In genomic region chr2L:18484382-18485050, dm6 we compare ENCODE assay signal across 1 fruit fly cellular context.
TF ChIP-seq lines count a peak whose summit lies in the region.

CG10283 (minus strand) TSS chr2L:18484513.

TF ChIP-seq in whole organism, embryonic, 481 proteins besides CTCF, POLR2A, EP300 and RAD21 (continued from another document):
- TF ChIP-seq dimm (GFP tag; IDR thresholded peaks at IDR 0.05; lab: Robert Waterston, UW) (no peak), mirr (GFP tag; optimal IDR thresholded peaks at IDR 0.05; lab: Kevin White, UChicago) (no peak), CG10959 (GFP tag; IDR thresholded peaks at IDR 0.05; lab: Robert Waterston, UW) (no peak), Adf1 (GFP tag; IDR thresholded peaks at IDR 0.05; lab: Robert Waterston, UW) (no peak), bcd (GFP tag; optimal IDR thresholded peaks at IDR 0.05; lab: Kevin White, UChicago) (no peak), ab (GFP tag; optimal IDR thresholded peaks at IDR 0.05; lab: Kevin White, UChicago) (no peak), MTF-1 (GFP tag; optimal IDR thresholded peaks at IDR 0.05; lab: Kevin White, UChicago; ENCODE audit: borderline replicate concordance) (peak; percentile 13), psq (GFP tag; optimal IDR thresholded peaks at IDR 0.05; lab: Kevin White, UChicago) (peak; percentile 15), CG6175 (GFP tag; IDR thresholded peaks at IDR 0.05; lab: Robert Waterston, UW) (no peak), CG43689 (GFP tag; IDR thresholded peaks at IDR 0.05; lab: Robert Waterston, UW) (no peak), H15 (GFP tag; IDR thresholded peaks at IDR 0.05; lab: Robert Waterston, UW) (no peak), CG2199 (GFP tag; IDR thresholded peaks at IDR 0.05; lab: Robert Waterston, UW) (peak; percentile 96), p53 (GFP tag; optimal IDR thresholded peaks at IDR 0.05; lab: Kevin White, UChicago) (no peak), CG10431 (GFP tag; optimal IDR thresholded peaks at IDR 0.05; lab: Kevin White, UChicago) (no peak), CG10147 (GFP tag; optimal IDR thresholded peaks at IDR 0.05; lab: Kevin White, UChicago) (peak; percentile 3), Gsc (GFP tag; IDR thresholded peaks at IDR 0.05; lab: Robert Waterston, UW) (no peak), CG18262 (tag; optimal IDR thresholded peaks at IDR 0.05; lab: Kevin White, UChicago) (peak; percentile 49), grn (GFP tag; optimal IDR thresholded peaks at IDR 0.05; lab: Kevin White, UChicago) (peak; percentile 13), CG10209 (GFP tag; optimal IDR thresholded peaks at IDR 0.05; lab: Kevin White, UChicago) (peak; percentile 16), HLHmδ (GFP tag; optimal IDR thresholded peaks at IDR 0.05; lab: Kevin White, UChicago) (peak; percentile 92), Hmx (GFP tag; optimal IDR thresholded peaks at IDR 0.05; lab: Kevin White, UChicago) (no peak), z (GFP tag; IDR thresholded peaks at IDR 0.05; lab: Robert Waterston, UW) (peak; percentile 75; the same call in 2 of the 3 replicates), CG15601 (tag; optimal IDR thresholded peaks at IDR 0.05; lab: Kevin White, UChicago) (peak; percentile 30), MBD-R2 (GFP tag; IDR thresholded peaks at IDR 0.05; lab: Robert Waterston, UW) (no peak), gcm2 (GFP tag; optimal IDR thresholded peaks at IDR 0.05; lab: Kevin White, UChicago) (no peak), CG12104 (GFP tag; optimal IDR thresholded peaks at IDR 0.05; lab: Kevin White, UChicago) (peak; percentile 7), CG4282 (GFP tag; optimal IDR thresholded peaks at IDR 0.05; lab: Kevin White, UChicago) (no peak), tll (GFP tag; optimal IDR thresholded peaks at IDR 0.05; lab: Kevin White, UChicago) (no peak), CG10366 (GFP tag; IDR thresholded peaks at IDR 0.05; lab: Robert Waterston, UW) (no peak), CG15269 (tag; optimal IDR thresholded peaks at IDR 0.05; lab: Kevin White, UChicago) (peak; percentile 6), HmgZ (tag; optimal IDR thresholded peaks at IDR 0.05; lab: Kevin White, UChicago) (peak; percentile 7), hbn (GFP tag; IDR thresholded peaks at IDR 0.05; lab: Robert Waterston, UW; ENCODE audit: partially characterized antibody) (0 out of 2 replicates have a peak, but pooled peaks have one; percentile 13), dmrt99B (tag; optimal IDR thresholded peaks at IDR 0.05; lab: Kevin White, UChicago) (peak; percentile 26), da (GFP tag; optimal IDR thresholded peaks at IDR 0.05; lab: Kevin White, UChicago) (no peak), CG4820 (GFP tag; optimal IDR thresholded peaks at IDR 0.05; lab: Kevin White, UChicago) (no peak), wdn (GFP tag; IDR thresholded peaks at IDR 0.05; lab: Robert Waterston, UW) (no peak), CG7271 (tag; optimal IDR thresholded peaks at IDR 0.05; lab: Kevin White, UChicago) (peak; percentile 40), Nf-YA (GFP tag; IDR thresholded peaks at IDR 0.05; lab: Robert Waterston, UW) (no peak), CG14965 (GFP tag; optimal IDR thresholded peaks at IDR 0.05; lab: Kevin White, UChicago; ENCODE audit: borderline replicate concordance) (no peak), ac (GFP tag; optimal IDR thresholded peaks at IDR 0.05; lab: Kevin White, UChicago) (no peak), tx (GFP tag; optimal IDR thresholded peaks at IDR 0.05; lab: Kevin White, UChicago) (no peak), CG9797 (GFP tag; optimal IDR thresholded peaks at IDR 0.05; lab: Kevin White, UChicago) (peak; percentile 12), Elba2 (GFP tag; optimal IDR thresholded peaks at IDR 0.05; lab: Kevin White, UChicago) (no peak), Dip2 (GFP tag; IDR thresholded peaks at IDR 0.05; lab: Robert Waterston, UW) (no peak)
